Fruit fly (Drosophila melanogaster) S2 (cell line): ENCODE results near the gene Fign.

Experiments used
- CG8478 ChIP-seq: fragments of >200 bp; optimal IDR thresholded peaks from 2 replicates; lab custom pipeline; 2018
- CTCF ChIP-seq, 2 experiments: fragments of >200 bp; optimal IDR thresholded peaks; 2 replicates each; lab custom pipeline; 2018

dm6 chr2L:3369083-3369653 is 49.5 kb upstream of the Fign start:
- TF ChIP-seq CTCF (optimal IDR thresholded peaks at IDR 0.05; lab: Kevin White, UChicago): no peak
- TF ChIP-seq CG8478 (lab: Kevin White, UChicago): no peak
